Fruit fly (Drosophila melanogaster) whole organism, wandering third instar larva: ENCODE results near the gene CG5863.

ENCODE experiments used
- Abd-B ChIP-seq: fragments of >200 bp; optimal IDR thresholded peaks from 2 replicates; lab custom pipeline; 2017; ENCODE audit warnings: missing biosample characterization, missing genetic modification characterization
- CG32264 ChIP-seq: fragments of 200-800 bp; sonication (Bioruptor generic); optimal IDR thresholded peaks from 2 replicates; lab custom pipeline; 2016; ENCODE audit warnings: missing biosample characterization, missing genetic modification characterization
- CG9705 ChIP-seq: fragments of 200-800 bp; sonication (Bioruptor generic); optimal IDR thresholded peaks from 2 replicates; lab custom pipeline; 2018; ENCODE audit warnings: missing biosample characterization, mild to moderate bottlenecking, missing genetic modification characterization
- CrebA ChIP-seq: fragments of 200-800 bp; sonication (Bioruptor generic); optimal IDR thresholded peaks from 2 replicates; lab custom pipeline; 2016; ENCODE audit warnings: missing biosample characterization, mild to moderate bottlenecking, missing genetic modification characterization, borderline replicate concordance
- Dif ChIP-seq: fragments of 200-275, 200-300 bp; sonication (Bioruptor generic); optimal IDR thresholded peaks from 2 replicates; lab custom pipeline; 2018; ENCODE audit warnings: missing biosample characterization, missing genetic modification characterization; ENCODE audit not compliant: partially characterized antibody
- GATAd ChIP-seq: sonication (Bioruptor generic); optimal IDR thresholded peaks from 2 replicates; lab custom pipeline; 2016; ENCODE audit warnings: missing biosample characterization, missing genetic modification characterization
- HLH106 ChIP-seq: fragments of 200-800 bp; optimal IDR thresholded peaks from 3 replicates; lab custom pipeline; 2019; ENCODE audit warnings: missing biosample characterization, mild to moderate bottlenecking, missing genetic modification characterization, moderate library complexity
- Hr78 ChIP-seq: fragments of >200 bp; optimal IDR thresholded peaks from 2 replicates; lab custom pipeline; 2017; ENCODE audit warnings: missing biosample characterization, missing genetic modification characterization
- Hr83 ChIP-seq: fragments of 200-300 bp; sonication (Bioruptor generic); optimal IDR thresholded peaks from 2 replicates; lab custom pipeline; 2016; ENCODE audit warnings: missing biosample characterization, mild to moderate bottlenecking, missing genetic modification characterization, moderate library complexity; ENCODE audit not compliant: poor library complexity, severe bottlenecking
- Jra ChIP-seq: sonication (Bioruptor generic); optimal IDR thresholded peaks from 2 replicates; lab custom pipeline; 2016; ENCODE audit warnings: missing biosample characterization, missing genetic modification characterization
- Mio ChIP-seq: sonication (Bioruptor generic); optimal IDR thresholded peaks from 2 replicates; lab custom pipeline; 2016; ENCODE audit warnings: missing biosample characterization, missing genetic modification characterization
- Myc ChIP-seq: fragments of >200 bp; optimal IDR thresholded peaks from 2 replicates; lab custom pipeline; 2017
- N ChIP-seq: fragments of >200 bp; optimal IDR thresholded peaks from 2 replicates; lab custom pipeline; 2018; ENCODE audit warnings: missing biosample characterization, missing external identifiers, missing genetic modification characterization
- OdsH ChIP-seq: fragments of 200-800 bp; sonication (Bioruptor generic); optimal IDR thresholded peaks from 2 replicates; lab custom pipeline; 2016; ENCODE audit warnings: missing biosample characterization, mild to moderate bottlenecking, missing genetic modification characterization
- Rel ChIP-seq, 2 experiments: fragments of 200-800 bp; sonication (Bioruptor generic) in 1 of 2; optimal IDR thresholded peaks; 2 replicates in 1 of 2; 3 replicates in 1 of 2; lab custom pipeline; 2016 to 2019; ENCODE audit warnings: mild to moderate bottlenecking in 2 of 2, missing biosample characterization in 2 of 2, missing genetic modification characterization in 2 of 2, moderate library complexity in 1 of 2
- Sp1 ChIP-seq: fragments of 200-800 bp; sonication (Bioruptor generic); optimal IDR thresholded peaks from 3 replicates; lab custom pipeline; 2019; ENCODE audit warnings: missing biosample characterization, mild to moderate bottlenecking, missing genetic modification characterization, moderate library complexity
- br ChIP-seq: fragments of 200-800 bp; sonication (Bioruptor generic); optimal IDR thresholded peaks from 2 replicates; lab custom pipeline; 2016; ENCODE audit warnings: missing biosample characterization, missing genetic modification characterization
- brk ChIP-seq: fragments of 200-800 bp; sonication (Bioruptor generic); optimal IDR thresholded peaks from 2 replicates; lab custom pipeline; 2016; ENCODE audit warnings: missing biosample characterization, mild to moderate bottlenecking, missing genetic modification characterization
- dl ChIP-seq, 2 experiments: fragments of 175-275, 200-275 bp in 1 of 2; fragments of 200-275 bp in 1 of 2; sonication (Bioruptor generic); optimal IDR thresholded peaks; lab custom pipeline; 2018; ENCODE audit warnings: mild to moderate bottlenecking in 2 of 2, missing biosample characterization in 2 of 2, missing genetic modification characterization in 2 of 2, moderate library complexity in 2 of 2; ENCODE audit not compliant: partially characterized antibody in 2 of 2, insufficient read depth in 1 of 2
- dmrt93B ChIP-seq: fragments of 200-800 bp; sonication (Bioruptor generic); optimal IDR thresholded peaks from 2 replicates; lab custom pipeline; 2018; ENCODE audit warnings: missing biosample characterization, mild to moderate bottlenecking, missing genetic modification characterization
- foxo ChIP-seq, 2 experiments: fragments of 200-800 bp; sonication (Bioruptor generic); optimal IDR thresholded peaks; 2 replicates in 1 of 2; 3 replicates in 1 of 2; lab custom pipeline; 2016 to 2017; ENCODE audit warnings: missing biosample characterization in 2 of 2, missing genetic modification characterization in 2 of 2
- fru ChIP-seq: fragments of 200-800 bp; sonication (Bioruptor generic); optimal IDR thresholded peaks from 3 replicates; lab custom pipeline; 2016; ENCODE audit warnings: missing biosample characterization, mild to moderate bottlenecking, missing genetic modification characterization
- h ChIP-seq: fragments of 200-800 bp; sonication (Bioruptor generic); optimal IDR thresholded peaks from 3 replicates; lab custom pipeline; 2016; ENCODE audit warnings: missing biosample characterization, mild to moderate bottlenecking, missing genetic modification characterization
- jim ChIP-seq: fragments of 175-275, 200-325 bp; sonication (Bioruptor generic); optimal IDR thresholded peaks from 2 replicates; lab custom pipeline; 2016; ENCODE audit warnings: missing biosample characterization, mild to moderate bottlenecking, missing genetic modification characterization
- lola ChIP-seq: fragments of >200 bp; optimal IDR thresholded peaks from 2 replicates; lab custom pipeline; 2017; ENCODE audit warnings: missing biosample characterization, missing genetic modification characterization
- pan ChIP-seq: fragments of >200 bp; optimal IDR thresholded peaks from 2 replicates; lab custom pipeline; 2017
- psq ChIP-seq: fragments of 200-800 bp; sonication (Bioruptor generic); optimal IDR thresholded peaks from 3 replicates; lab custom pipeline; 2017; ENCODE audit warnings: missing biosample characterization, mild to moderate bottlenecking, missing genetic modification characterization, moderate library complexity
- rgr ChIP-seq: fragments of 200-800 bp; sonication (Bioruptor generic); optimal IDR thresholded peaks from 3 replicates; lab custom pipeline; 2016; ENCODE audit warnings: missing biosample characterization, mild to moderate bottlenecking, missing genetic modification characterization
- sage ChIP-seq: fragments of 200-800 bp; sonication (Bioruptor generic); optimal IDR thresholded peaks from 2 replicates; lab custom pipeline; 2016; ENCODE audit warnings: missing biosample characterization, mild to moderate bottlenecking, missing genetic modification characterization
- sv ChIP-seq: fragments of 200-800 bp; sonication (Bioruptor generic); optimal IDR thresholded peaks from 3 replicates; lab custom pipeline; 2016; ENCODE audit warnings: missing biosample characterization, missing genetic modification characterization
- tai ChIP-seq: sonication (Bioruptor generic); optimal IDR thresholded peaks from 2 replicates; lab custom pipeline; 2016; ENCODE audit warnings: missing biosample characterization, missing genetic modification characterization
- usp ChIP-seq: fragments of >200 bp; optimal IDR thresholded peaks from 2 replicates; lab custom pipeline; 2017; ENCODE audit warnings: missing biosample characterization, missing genetic modification characterization
- woc ChIP-seq: sonication (Bioruptor generic); optimal IDR thresholded peaks from 2 replicates; lab custom pipeline; 2016; ENCODE audit warnings: missing biosample characterization, mild to moderate bottlenecking, missing genetic modification characterization

The CG5863 gene

DNA sequence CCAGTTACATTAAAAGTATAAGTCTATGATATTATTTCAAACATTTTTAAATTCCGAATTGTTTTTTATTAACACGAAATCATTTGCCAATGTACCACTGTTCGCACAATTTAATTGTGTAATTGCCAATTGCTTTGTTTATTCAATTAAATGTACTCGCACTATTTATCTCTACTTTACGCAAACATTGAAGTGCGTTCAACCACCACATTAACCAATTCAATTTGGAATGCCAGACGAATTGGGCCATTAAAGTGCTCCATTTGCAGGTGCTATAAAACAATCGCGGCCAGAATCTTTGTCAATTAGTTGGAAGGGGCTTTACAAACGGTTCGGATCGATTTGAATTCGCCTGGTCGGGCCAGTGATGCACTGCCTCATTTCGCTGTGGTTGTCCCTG lies at the start of gene CG5863:
Gene CG5863 (plus strand): TSS at position 301 of the 400 bp plus-strand sequence.
- no peak for TF ChIP-seq dmrt93B (GFP tag; lab: Kevin White, UChicago)
- no peak for TF ChIP-seq CG32264 (GFP tag; lab: Kevin White, UChicago)
- no peak for TF ChIP-seq sage (GFP tag; lab: Kevin White, UChicago)
- TF ChIP-seq woc = no peak
- no peak for TF ChIP-seq Mio
- TF ChIP-seq, all 38 proteins: peak for 0

DNA sequence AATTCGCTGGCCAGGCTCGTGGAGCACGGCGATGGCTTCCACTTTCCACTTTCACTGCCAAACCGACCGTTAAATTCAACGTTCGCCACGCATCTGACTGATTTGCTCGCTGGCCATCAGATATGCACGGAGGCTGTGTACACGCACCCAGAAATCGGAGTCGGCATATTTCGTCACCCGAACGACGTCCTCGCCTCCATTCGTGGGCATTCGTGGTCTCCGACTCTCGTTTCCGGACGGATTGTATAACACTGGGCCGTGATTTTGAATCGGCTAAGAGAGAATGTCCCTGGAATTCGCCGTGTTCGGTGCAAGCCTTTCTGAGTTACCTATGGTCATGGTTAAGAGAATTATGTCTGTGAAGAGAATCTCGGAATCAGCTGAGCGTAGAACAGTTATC lies 44.9 kb upstream of the CG5863 start, which contains the start of gene beat-IIa:
Gene beat-IIa (minus strand): TSS at position 97 of the 400 bp plus-strand sequence.
- TF ChIP-seq Hr78 (GFP tag; lab: Kevin White, UChicago) = no peak
- TF ChIP-seq Mio = no peak
- no peak for TF ChIP-seq OdsH (GFP tag; lab: Kevin White, UChicago)
- no peak for TF ChIP-seq Myc (lab: Kevin White, UChicago)
- no peak for TF ChIP-seq Hr83 (GFP tag; lab: Kevin White, UChicago)
- no peak for TF ChIP-seq GATAd (GFP tag; lab: Kevin White, UChicago)
- no peak for TF ChIP-seq sv
- TF ChIP-seq dmrt93B (GFP tag; lab: Kevin White, UChicago) = no peak
- no peak for TF ChIP-seq usp
- TF ChIP-seq Dif (GFP tag; lab: Kevin White, UChicago) = no peak
- no peak for TF ChIP-seq pan (lab: Kevin White, UChicago)
- TF ChIP-seq jim (GFP tag; lab: Kevin White, UChicago) = no peak

DNA sequence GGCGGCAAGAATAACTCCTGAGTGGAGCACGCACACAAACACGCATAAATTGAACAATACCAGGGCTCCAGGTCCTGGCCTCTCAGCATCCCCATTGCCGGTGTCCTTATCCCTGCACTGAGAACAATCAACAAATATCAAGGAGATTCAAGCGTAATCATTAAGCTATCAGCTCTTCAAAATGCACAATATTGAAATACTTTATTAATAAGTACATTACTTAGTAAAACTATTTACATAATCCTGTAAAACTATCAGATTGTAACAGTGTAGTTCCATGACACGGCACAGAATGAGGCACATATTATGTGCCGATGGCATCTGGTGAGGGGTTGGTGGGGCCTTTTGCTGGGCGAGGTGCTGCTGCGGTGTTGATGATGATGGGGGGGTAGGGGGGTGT lies 39.8 kb upstream of the CG5863 start:
- TF ChIP-seq usp = no peak
- TF ChIP-seq Myc (lab: Kevin White, UChicago) = no peak
- TF ChIP-seq rgr (GFP tag; lab: Kevin White, UChicago) = no peak
- no peak for TF ChIP-seq psq (GFP tag; lab: Kevin White, UChicago)
- no peak for TF ChIP-seq Rel (GFP tag; optimal IDR thresholded peaks at IDR 0.05; lab: Kevin White, UChicago)
- TF ChIP-seq Rel (tag; optimal IDR thresholded peaks at IDR 0.05; lab: Kevin White, UChicago) = no peak
- TF ChIP-seq Jra (GFP tag; lab: Kevin White, UChicago) = no peak
- TF ChIP-seq sv = no peak
- TF ChIP-seq fru = no peak
- no peak for TF ChIP-seq pan (lab: Kevin White, UChicago)
- no peak for TF ChIP-seq br (GFP tag; lab: Kevin White, UChicago)
- no peak for TF ChIP-seq Sp1 (GFP tag; lab: Kevin White, UChicago)
- no peak for TF ChIP-seq Abd-B (GFP tag; lab: Kevin White, UChicago)

DNA sequence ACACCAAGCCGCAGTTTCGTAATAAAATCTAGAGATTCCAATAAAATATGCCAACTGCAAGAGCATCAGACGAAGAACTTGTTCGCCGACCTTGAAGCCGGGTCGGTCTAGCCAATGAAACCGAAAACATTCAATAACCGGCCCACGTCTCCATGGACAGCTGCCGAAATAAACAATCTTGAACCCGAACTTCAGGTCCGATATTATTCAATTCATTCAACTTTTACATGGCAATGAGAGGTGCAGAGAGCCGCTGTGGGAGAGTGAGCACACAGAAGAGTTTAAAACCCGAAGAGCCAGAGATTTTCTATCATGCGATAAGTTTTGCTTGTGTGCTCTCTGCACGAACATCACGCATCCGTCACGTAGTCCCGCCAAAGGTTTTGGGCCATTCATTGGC lies 33.4 kb upstream of the CG5863 start:
- TF ChIP-seq GATAd (GFP tag; lab: Kevin White, UChicago) (no peak), N (GFP tag; lab: Kevin White, UChicago) (no peak), brk (GFP tag; lab: Kevin White, UChicago) (no peak), dl (GFP tag; optimal IDR thresholded peaks at IDR 0.05; lab: Kevin White, UChicago; ENCODE audit: insufficient read depth in 1 of 2, partially characterized antibody in 2 of 2) (peak in 1 of 2 experiments; percentile 39), tai (GFP tag; lab: Kevin White, UChicago) (no peak), Rel (GFP tag; optimal IDR thresholded peaks at IDR 0.05; lab: Kevin White, UChicago) (no peak), Rel (tag; optimal IDR thresholded peaks at IDR 0.05; lab: Kevin White, UChicago) (no peak), Dif (GFP tag; lab: Kevin White, UChicago) (peak; percentile 18), Sp1 (GFP tag; lab: Kevin White, UChicago) (no peak), CrebA (GFP tag; lab: Kevin White, UChicago) (no peak), HLH106 (no peak), CG9705 (GFP tag; lab: Kevin White, UChicago) (no peak), lola (GFP tag; lab: Kevin White, UChicago) (no peak), Hr78 (GFP tag; lab: Kevin White, UChicago) (no peak)

DNA sequence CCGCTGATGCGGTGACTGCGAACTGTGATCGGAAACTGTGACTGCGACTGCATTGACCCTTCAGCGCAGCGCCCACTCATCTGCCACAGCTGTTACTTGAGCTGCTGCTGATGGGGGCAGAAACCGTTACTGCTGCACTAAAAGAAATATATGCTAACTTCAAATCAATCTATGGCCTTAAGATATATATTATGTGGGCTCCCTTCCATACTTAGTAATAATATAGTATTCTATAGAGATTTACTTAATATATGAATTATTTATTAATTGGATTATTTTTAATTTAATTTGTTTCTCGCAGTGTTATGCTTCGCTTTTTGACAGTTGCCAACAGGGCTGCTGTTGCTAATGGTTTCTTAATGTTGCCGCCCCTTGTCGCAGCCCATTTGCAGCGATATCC lies 31.9 kb upstream of the CG5863 start:
- peak; percentile 8 for TF ChIP-seq fru
- no peak for TF ChIP-seq h (GFP tag; lab: Kevin White, UChicago)
- TF ChIP-seq GATAd (GFP tag; lab: Kevin White, UChicago) = no peak
- TF ChIP-seq foxo (GFP tag; optimal IDR thresholded peaks at IDR 0.05; lab: Kevin White, UChicago) = peak in 1 of 2 experiments; percentile 47
- TF ChIP-seq HLH106 = peak; percentile 36
